Worm (Caenorhabditis elegans) whole organism, L4/young adult: Measurements from ENCODE around the gene pfn-2.
A peak's percentile ranks its signal among the peaks of the same experiment; 100 is the strongest.

Source experiments
- W03F9.2 ChIP-seq: fragments of 150-350 bp; optimal IDR thresholded peaks from 2 replicates; lab custom pipeline; 2014; ENCODE audit warnings: missing biosample characterization, missing genetic modification characterization
- dao-5 ChIP-seq: sonication (generic microtip); optimal IDR thresholded peaks from 2 replicates; lab custom pipeline; 2016; ENCODE audit warnings: missing genotype, missing genetic modification characterization, moderate library complexity, missing compliant biosample characterization
- him-1 ChIP-seq: sonication (generic microtip); optimal IDR thresholded peaks from 2 replicates; lab custom pipeline; 2016; ENCODE audit warnings: missing genotype, missing genetic modification reagents, missing genetic modification characterization, missing compliant biosample characterization

pfn-2 gene

DNA sequence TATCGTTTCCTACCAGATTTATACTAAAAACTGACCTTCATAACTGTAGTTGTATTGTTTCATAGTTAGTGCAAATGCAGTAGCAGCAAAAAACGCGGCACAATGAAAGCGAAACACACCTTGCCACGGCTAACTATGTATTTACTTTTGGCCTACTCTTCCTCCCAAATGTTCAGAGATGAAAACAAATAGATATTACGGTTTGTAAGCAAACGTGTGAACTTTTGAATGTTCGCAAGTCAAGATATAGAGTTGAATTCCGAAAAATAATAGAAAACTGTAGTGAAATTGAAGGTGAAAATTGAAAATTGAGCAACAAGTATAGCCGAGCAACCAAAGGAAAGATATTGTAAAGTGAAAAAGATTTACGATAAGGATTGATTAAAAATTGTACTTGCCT, 10.3 kb upstream of the pfn-2 start, which contains the start of gene chtl-1:
chtl-1 (minus strand) TSS at position 101 of the 400 bp plus-strand sequence.
- TF ChIP-seq W03F9.2 (tag; lab: Kevin White, UChicago) (no peak), him-1 (tag; lab: Kevin White, UChicago) (no peak), dao-5 (tag; lab: Kevin White, UChicago) (no peak)

DNA sequence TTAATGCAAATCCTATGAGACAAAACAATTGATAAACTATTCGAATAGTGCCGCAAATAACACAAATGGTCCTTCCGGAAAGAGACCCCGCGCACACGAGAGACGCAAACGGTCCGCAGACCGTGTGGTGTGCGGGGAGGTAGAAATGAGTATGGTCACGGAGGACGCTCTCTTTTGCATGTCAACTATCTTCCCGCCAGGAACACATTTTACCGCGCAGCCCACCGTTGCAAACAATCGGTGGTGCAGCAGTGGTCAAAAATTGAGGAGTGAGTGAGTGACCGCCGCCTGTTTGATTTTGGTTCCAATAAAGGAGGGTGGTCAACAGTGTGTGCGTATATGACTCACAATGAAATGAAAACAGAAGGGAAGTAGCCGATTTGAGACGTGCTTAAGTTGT, 6.8 kb upstream of the pfn-2 start:
- no peak for TF ChIP-seq him-1 (tag; lab: Kevin White, UChicago)
- no peak for TF ChIP-seq W03F9.2 (tag; lab: Kevin White, UChicago)
- no peak for TF ChIP-seq dao-5 (tag; lab: Kevin White, UChicago)

DNA sequence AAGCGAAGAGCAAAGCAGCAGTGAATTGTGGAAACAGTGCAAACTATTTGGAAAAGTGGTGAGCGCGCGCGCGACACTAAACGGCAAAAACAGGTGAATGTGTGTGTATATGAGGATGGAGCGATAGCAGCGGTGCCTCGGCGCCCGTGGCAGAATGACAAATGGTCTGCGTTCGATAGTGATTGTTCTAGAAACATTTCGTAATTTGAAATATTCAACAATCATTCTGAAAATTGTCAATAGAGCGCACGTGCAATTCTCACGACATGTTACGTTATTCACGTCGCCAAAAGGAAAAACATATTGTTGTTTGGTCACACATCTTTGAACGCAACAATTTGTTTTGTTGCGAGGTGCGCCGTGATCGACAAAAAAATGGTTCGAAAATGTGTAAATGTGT, 1.4 kb upstream of the pfn-2 start:
- TF ChIP-seq him-1 (tag; lab: Kevin White, UChicago) (no peak), W03F9.2 (tag; lab: Kevin White, UChicago) (no peak), dao-5 (tag; lab: Kevin White, UChicago) (no peak)

DNA sequence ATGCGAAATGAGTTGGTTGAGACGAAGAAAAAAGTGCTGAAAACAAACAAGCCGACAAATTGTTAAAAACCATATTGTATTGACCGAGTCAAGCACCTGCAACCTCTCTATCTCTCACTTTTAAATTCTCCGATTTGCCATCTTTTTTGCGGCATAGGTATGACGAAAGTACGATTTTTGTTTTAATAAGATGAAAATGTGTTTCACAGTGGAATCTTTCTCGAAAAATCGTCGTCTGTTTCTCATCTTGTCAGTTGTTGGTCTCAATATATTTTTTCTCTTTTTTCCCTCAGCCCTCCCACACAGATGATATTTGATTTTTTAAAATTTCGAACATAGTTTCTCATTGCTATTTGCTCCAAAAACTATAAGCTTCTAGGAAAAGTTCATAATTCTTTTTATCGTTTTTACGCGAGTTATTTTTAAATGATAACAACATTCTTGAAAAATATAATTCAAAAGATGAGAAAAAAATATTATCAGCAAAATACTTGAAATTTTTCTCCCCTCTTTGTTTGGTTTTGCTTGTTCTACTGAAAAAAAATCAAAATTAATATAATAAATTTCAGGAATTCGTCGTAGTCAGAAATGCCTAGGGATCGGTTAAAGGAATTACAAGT, 5.2 kb downstream of the pfn-2 start, which contains the start of gene syx-3:
syx-3 (plus strand) TSS at position 570 of the 620 bp plus-strand sequence.
- TF ChIP-seq W03F9.2 (tag; lab: Kevin White, UChicago): no peak
- no peak for TF ChIP-seq dao-5 (tag; lab: Kevin White, UChicago)
- no peak for TF ChIP-seq him-1 (tag; lab: Kevin White, UChicago)

DNA sequence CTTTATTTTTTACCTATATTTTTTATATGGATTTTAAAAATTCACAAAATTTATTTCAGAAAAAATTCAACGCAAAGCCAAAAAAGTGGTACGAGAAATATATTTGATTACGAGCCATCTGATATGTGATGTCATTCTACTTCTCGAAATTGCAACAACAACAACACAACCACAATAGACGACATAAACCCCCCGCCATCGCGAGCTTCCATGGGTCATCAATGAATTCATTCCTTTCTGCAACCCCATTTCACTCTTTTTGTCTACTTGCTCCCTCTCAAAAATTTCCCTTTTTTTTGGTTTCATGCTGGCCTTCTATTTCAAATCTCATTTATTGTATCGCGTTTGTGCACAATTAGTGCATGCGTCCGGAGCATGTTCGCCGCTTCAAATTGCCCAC, 6.0 kb downstream of the pfn-2 start:
- TF ChIP-seq W03F9.2 (tag; lab: Kevin White, UChicago): no peak
- no peak for TF ChIP-seq dao-5 (tag; lab: Kevin White, UChicago)
- no peak for TF ChIP-seq him-1 (tag; lab: Kevin White, UChicago)

DNA sequence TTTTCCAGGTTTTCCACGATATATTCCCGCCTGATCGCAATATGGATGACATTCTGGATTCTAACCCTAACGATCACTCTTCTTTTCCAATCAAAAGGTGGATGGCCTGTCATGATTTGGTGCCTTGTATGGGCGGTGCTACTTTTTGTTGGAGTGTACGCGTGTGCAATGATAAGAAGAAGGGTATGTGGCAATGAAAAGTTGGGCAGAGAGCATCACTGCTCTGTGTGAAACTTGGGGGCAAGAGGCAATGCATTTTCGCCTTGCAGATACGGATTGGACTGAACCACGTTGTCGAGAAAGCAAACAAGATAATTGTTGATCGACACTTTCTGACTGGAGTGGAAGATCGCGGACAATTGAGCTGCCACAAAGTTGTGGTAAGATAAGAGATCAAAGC, 7.6 kb downstream of the pfn-2 start:
- TF ChIP-seq W03F9.2 (tag; lab: Kevin White, UChicago) (no peak), him-1 (tag; lab: Kevin White, UChicago) (no peak), dao-5 (tag; lab: Kevin White, UChicago) (no peak)

DNA sequence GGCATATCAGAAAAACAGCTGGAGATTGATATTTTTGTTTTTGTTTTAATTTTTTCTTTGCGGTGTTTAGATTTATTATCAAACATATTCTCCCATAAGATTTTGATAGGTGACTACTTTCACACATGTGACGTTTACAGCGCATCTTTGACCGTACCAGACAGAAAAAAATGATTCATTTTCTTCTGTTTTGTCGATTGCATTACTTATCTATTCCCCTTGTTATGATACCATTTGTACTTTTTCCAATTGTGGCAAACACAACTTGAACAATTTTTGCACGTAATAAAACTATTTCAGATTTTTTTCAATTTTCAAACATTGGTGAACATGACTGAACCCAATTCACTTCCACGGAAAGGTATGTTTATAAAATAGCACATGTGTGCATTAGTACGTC, 9.6 kb downstream of the pfn-2 start, which contains the start of gene C26B9.1:
C26B9.1 (plus strand) TSS at position 301 of the 400 bp plus-strand sequence.
- no peak for TF ChIP-seq dao-5 (tag; lab: Kevin White, UChicago)
- TF ChIP-seq him-1 (tag; lab: Kevin White, UChicago): no peak
- TF ChIP-seq W03F9.2 (tag; lab: Kevin White, UChicago): no peak

DNA sequence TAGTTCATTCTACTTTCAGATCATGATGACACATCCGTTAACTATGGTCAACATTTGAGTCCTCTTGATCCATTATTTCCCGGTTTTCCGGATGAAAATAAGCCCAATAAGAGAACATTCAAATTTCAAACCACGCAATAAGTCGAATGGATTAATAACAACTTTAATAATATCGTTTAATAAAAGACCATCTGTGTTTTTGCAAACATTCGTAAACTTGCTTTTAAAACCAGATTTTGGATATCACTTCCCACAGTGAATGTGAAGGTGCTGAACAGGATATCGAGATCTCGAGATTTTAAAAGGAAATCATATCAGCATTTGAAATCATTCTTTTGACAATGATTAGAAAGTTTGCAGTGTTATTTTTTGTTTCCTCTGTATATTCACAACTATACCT, 11.9 kb downstream of the pfn-2 start, which contains the start of gene C26B9.7:
C26B9.7 (plus strand) TSS at position 301 of the 400 bp plus-strand sequence.
- no peak for TF ChIP-seq dao-5 (tag; lab: Kevin White, UChicago)
- no peak for TF ChIP-seq W03F9.2 (tag; lab: Kevin White, UChicago)
- TF ChIP-seq him-1 (tag; lab: Kevin White, UChicago): no peak

DNA sequence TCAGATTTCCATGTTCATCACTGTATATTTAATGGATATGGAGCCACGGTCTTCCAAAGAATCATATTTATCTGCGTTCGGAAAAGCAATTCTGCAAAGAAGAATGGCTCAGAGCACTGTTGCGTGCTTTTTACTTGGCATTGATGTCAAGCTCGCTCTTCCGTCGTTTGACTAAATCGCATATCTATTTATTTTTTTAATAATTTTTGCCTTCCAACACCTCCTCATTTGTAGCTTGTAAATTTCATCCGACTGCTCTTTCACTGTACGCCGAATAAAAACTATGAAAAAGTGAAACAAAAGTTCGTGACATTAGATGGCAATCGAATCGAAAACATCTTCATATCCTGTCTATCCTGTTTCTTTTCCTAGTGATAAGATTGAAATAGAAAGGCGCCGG, 14.0 kb downstream of the pfn-2 start, which contains the start of gene C26B9.2:
C26B9.2 (plus strand) TSS at position 301 of the 400 bp plus-strand sequence.
- TF ChIP-seq dao-5 (tag; lab: Kevin White, UChicago) (no peak), him-1 (tag; lab: Kevin White, UChicago) (no peak), W03F9.2 (tag; lab: Kevin White, UChicago) (no peak)

DNA sequence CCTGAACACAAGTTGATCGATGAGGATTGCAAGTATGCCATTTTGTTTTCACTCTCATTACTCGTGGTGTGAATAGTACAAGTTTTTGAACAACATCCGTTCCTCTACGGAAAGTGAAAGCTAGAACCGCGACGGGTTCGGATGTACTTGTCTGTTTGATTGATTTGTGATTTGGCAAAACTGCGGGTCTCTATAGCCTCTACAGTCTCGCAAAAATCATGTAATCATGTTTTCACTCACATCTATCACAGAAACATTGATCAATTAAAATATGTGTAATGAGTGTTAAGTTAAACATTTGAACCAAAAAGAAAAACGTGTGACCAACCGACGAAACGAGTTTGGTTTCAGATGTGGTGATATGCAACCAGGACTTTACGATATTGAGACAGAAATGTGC, 14.5 kb downstream of the pfn-2 start:
- TF ChIP-seq him-1 (tag; lab: Kevin White, UChicago) (no peak), W03F9.2 (tag; lab: Kevin White, UChicago) (no peak), dao-5 (tag; lab: Kevin White, UChicago) (no peak)

DNA sequence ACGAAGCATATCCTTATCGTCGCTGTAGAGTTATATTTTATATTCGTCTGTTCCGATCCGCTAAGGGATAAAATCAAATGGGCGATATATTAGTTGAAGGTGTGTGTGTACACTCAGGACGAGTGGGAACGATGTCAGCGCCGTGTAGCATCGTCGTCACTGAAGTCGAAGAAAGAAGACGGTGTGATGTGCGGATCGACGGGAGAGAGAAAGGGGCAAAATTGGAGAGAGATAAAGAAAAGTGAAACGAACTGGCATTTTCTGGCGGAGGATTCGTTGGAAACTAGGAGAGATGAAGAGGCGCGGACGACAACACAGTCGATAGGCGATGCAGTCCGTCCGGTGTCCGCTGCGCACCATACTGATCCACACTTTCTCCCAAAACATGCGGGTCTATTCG, 15.9 kb downstream of the pfn-2 start, which contains the start of gene C26B9.3:
C26B9.3 (plus strand) TSS at position 343 of the 400 bp plus-strand sequence.
- no peak for TF ChIP-seq dao-5 (tag; lab: Kevin White, UChicago)
- TF ChIP-seq W03F9.2 (tag; lab: Kevin White, UChicago): no peak
- no peak for TF ChIP-seq him-1 (tag; lab: Kevin White, UChicago)

DNA sequence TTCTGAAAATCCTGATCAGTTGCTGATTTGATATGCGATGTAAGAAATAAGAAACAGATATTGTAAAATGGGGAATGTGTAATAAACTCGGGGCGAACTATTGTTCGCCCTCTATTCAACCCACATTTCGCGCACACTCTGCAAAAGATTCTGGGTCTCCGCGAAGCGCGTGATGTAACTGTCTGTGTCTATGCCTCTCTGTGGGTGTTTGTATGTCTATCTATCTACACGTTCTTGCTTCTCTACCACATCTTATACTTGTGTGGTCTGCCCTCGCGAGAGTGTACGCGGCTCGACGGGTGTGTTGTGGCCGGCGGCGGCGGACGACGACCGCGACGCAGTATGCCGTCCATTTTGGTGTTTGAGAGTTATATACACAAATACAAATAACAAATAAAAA, 17.4 kb downstream of the pfn-2 start:
- TF ChIP-seq dao-5 (tag; lab: Kevin White, UChicago) (no peak), W03F9.2 (tag; lab: Kevin White, UChicago) (peak; percentile 49)

DNA sequence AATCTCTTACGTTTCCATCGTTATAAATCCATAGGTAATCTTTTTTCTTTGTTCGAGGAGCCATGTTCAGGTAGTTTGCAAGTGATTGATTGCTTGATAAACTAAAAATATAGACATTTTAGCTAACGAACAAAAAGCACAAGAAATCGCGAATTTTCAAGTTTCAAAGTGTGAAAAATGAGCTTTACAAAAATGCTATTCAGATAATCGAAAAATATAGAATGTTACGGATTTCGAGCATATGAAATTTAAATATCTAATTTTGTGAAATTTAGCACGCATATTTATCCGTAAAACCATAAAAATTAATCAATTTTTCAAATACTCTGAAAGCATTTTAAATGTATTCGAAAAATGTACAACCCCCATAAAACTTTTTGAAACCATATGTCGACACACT, 18.5 kb downstream of the pfn-2 start, which contains the start of gene C26B9.6:
C26B9.6 (minus strand) TSS at position 101 of the 400 bp plus-strand sequence.
- TF ChIP-seq dao-5 (tag; lab: Kevin White, UChicago) (no peak), W03F9.2 (tag; lab: Kevin White, UChicago) (no peak), him-1 (tag; lab: Kevin White, UChicago) (no peak)

DNA sequence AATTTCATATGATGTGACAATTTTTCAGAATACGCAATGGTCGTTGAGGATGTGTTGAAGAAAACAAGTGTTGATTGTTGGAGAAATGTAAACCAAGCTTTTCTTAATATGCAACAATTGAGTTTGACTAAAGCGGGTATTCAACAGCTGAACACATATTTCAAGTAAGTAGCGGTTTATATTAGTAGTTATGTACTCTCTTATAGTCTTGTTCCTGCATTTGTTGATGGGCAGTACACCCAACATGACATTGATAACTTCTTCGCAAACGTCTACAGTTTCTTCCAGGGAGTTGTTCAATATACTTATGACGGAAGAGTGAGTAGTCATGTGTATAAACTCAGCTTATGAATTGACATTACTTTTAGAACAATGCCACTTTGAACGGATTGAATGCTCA, 23.1 kb downstream of the pfn-2 start:
- TF ChIP-seq dao-5 (tag; lab: Kevin White, UChicago) (no peak), him-1 (tag; lab: Kevin White, UChicago) (no peak), W03F9.2 (tag; lab: Kevin White, UChicago) (no peak)
